Fruit fly (Drosophila melanogaster): ENCODE measurements around the gene stx.

stx gene

DNA sequence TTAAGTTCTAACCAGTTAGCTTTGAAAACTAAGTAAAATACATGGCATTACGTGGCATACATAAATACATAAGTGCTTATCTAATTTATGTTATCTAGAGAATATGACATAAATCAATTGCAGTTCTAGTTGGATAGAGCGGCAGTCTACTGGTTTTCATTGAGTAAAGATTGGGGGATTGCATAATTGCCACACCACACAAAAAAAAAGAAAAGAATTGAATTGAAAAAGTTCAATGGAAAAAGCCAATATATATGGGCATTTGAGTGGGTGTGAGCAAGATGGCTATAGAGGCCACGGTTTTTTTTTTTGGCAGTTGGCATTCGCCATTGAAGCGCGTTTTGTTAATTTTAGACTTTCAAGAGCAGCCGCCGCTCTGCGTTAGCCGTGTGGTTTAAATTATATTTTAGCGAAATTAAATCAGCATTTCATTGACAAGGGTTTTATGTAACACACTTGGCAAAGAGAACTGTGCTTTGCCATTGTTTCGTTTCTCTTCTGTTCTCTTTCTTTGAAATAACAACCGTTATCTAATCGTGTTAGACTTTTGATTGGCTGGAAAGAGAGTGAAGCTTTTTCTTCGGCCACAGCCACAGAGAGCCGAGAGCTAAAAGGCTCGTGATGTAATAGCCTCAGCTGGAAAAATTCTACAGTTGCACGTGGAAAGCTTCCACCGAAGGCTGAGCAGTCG lies 38.8 kb upstream of the stx start:
- peak; percentile 2 for TF ChIP-seq Eip78C (GFP tag)
- peak; percentile 48 for TF ChIP-seq svp (GFP tag)
- TF ChIP-seq spab (GFP tag; optimal IDR thresholded peaks at IDR 0.05) = no peak
- TF ChIP-seq vri (GFP tag; optimal IDR thresholded peaks at IDR 0.05) = peak; percentile 97

DNA sequence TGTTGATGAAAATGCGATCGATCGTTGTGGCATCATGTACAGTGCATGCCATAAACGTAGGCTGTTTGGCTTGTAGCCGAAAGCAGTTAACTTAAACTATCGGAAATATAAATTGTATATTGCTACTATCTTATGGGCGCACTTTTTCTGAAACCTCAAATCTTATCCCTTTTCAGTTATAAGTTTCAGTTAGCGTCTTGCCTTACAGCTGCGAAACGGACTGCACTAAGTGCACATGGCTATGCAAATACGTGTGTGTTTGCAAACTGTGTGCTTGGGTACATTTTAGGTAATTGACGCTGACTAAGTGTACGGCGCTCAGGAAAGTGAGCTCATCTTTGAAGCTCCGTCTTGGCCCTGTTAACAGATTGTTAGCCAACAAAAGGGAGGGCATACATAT lies 30.9 kb upstream of the stx start:
- no peak for TF ChIP-seq CG1621 (tag; optimal IDR thresholded peaks at IDR 0.05)
- peak; percentile 32 for TF ChIP-seq CG8632 (GFP tag; optimal IDR thresholded peaks at IDR 0.05)
- TF ChIP-seq fd59A (GFP tag; optimal IDR thresholded peaks at IDR 0.05) = no peak
- TF ChIP-seq Sox14 (GFP tag; optimal IDR thresholded peaks at IDR 0.05) = peak; percentile 51
- no peak for TF ChIP-seq Blimp-1 (GFP tag; optimal IDR thresholded peaks at IDR 0.05)
- peak; percentile 73 for TF ChIP-seq Hr39 (GFP tag; optimal IDR thresholded peaks at IDR 0.05)
- TF ChIP-seq topi (GFP tag; optimal IDR thresholded peaks at IDR 0.05) = peak; percentile 64
- TF ChIP-seq CG15336 (GFP tag; IDR thresholded peaks at IDR 0.05) = peak; percentile 81
- peak; percentile 72 for TF ChIP-seq svp (GFP tag)
- TF ChIP-seq Sox15 (GFP tag; optimal IDR thresholded peaks at IDR 0.05) = peak; percentile 12
- TF ChIP-seq Gug (GFP tag; IDR thresholded peaks at IDR 0.05) = peak; percentile 72
- TF ChIP-seq salr (GFP tag; optimal IDR thresholded peaks at IDR 0.05) = no peak
- peak; percentile 31 for TF ChIP-seq CG7368 (GFP tag; optimal IDR thresholded peaks at IDR 0.05)
- no peak for TF ChIP-seq CG4318 (GFP tag; optimal IDR thresholded peaks at IDR 0.05)
- peak; percentile 54 for TF ChIP-seq fkh (GFP tag; optimal IDR thresholded peaks at IDR 0.05)
- TF ChIP-seq Eip78C (GFP tag) = peak; percentile 83
- no peak for TF ChIP-seq Eip93F (GFP tag; optimal IDR thresholded peaks at IDR 0.05)
- no peak for TF ChIP-seq CG9139 (GFP tag; optimal IDR thresholded peaks at IDR 0.05)
- peak; percentile 46 for TF ChIP-seq Smox (GFP tag; optimal IDR thresholded peaks at IDR 0.05)
- TF ChIP-seq CG8119 (GFP tag; IDR thresholded peaks at IDR 0.05) = peak; percentile 74
- peak; percentile 58 for TF ChIP-seq Sox102F (GFP tag; optimal IDR thresholded peaks at IDR 0.05)
- TF ChIP-seq CG6276 (GFP tag; optimal IDR thresholded peaks at IDR 0.05) = peak; percentile 66
- peak; percentile 62 for TF ChIP-seq cyc (GFP tag; optimal IDR thresholded peaks at IDR 0.05)
- peak; percentile 36 for TF ChIP-seq Ets21C (GFP tag; optimal IDR thresholded peaks at IDR 0.05)
- TF ChIP-seq CG10631 (GFP tag; optimal IDR thresholded peaks at IDR 0.05) = peak; percentile 38
- peak; percentile 10 for TF ChIP-seq CG6808 (GFP tag; optimal IDR thresholded peaks at IDR 0.05)
- TF ChIP-seq fd85E (GFP tag; optimal IDR thresholded peaks at IDR 0.05) = no peak
- TF ChIP-seq CG6163 (GFP tag; IDR thresholded peaks at IDR 0.05) = peak; percentile 72
- no peak for TF ChIP-seq Hr38 (GFP tag; optimal IDR thresholded peaks at IDR 0.05)
- TF ChIP-seq Ets96B (tag; optimal IDR thresholded peaks at IDR 0.05) = peak; percentile 27
- peak; percentile 58 for TF ChIP-seq OdsH (GFP tag; optimal IDR thresholded peaks at IDR 0.05)
- no peak for TF ChIP-seq ss (GFP tag; optimal IDR thresholded peaks at IDR 0.05)
- no peak for TF ChIP-seq CG8319 (GFP tag; optimal IDR thresholded peaks at IDR 0.05)
- peak; percentile 58 for TF ChIP-seq net (GFP tag; optimal IDR thresholded peaks at IDR 0.05)
- peak; percentile 48 for TF ChIP-seq CG11294 (GFP tag; IDR thresholded peaks at IDR 0.05)
- no peak for TF ChIP-seq CG11902 (GFP tag; optimal IDR thresholded peaks at IDR 0.05)
- peak; percentile 39 for TF ChIP-seq acj6 (GFP tag; optimal IDR thresholded peaks at IDR 0.05)
- no peak for TF ChIP-seq CG16779 (tag; optimal IDR thresholded peaks at IDR 0.05)
- TF ChIP-seq Hr4 (GFP tag; optimal IDR thresholded peaks at IDR 0.05) = peak; percentile 73
- peak; percentile 29 for TF ChIP-seq CG11762 (GFP tag; optimal IDR thresholded peaks at IDR 0.05; ENCODE audit: insufficient read depth)
- peak; percentile 42 for TF ChIP-seq CG3919 (GFP tag; optimal IDR thresholded peaks at IDR 0.05)
- TF ChIP-seq dac (GFP tag; optimal IDR thresholded peaks at IDR 0.05) = peak; percentile 44
- TF ChIP-seq CG32006 (GFP tag; optimal IDR thresholded peaks at IDR 0.05) = peak; percentile 75
- peak; percentile 17 for TF ChIP-seq Eip75B (GFP tag; optimal IDR thresholded peaks at IDR 0.05)
- peak; percentile 85 for TF ChIP-seq eg (GFP tag; IDR thresholded peaks at IDR 0.05)
- TF ChIP-seq esn (GFP tag; optimal IDR thresholded peaks at IDR 0.05) = peak; percentile 70
- peak; percentile 21 for TF ChIP-seq CG3032 (tag; optimal IDR thresholded peaks at IDR 0.05)
